Worm (Caenorhabditis elegans) whole organism, L3 larva: Measurements from ENCODE around the gene vhp-1.

Experiments
- R02D3.7 ChIP-seq: fragments of 150-350 bp; optimal IDR thresholded peaks from 2 replicates; lab custom pipeline; 2014; ENCODE audit warnings: missing biosample characterization, missing genetic modification characterization
- aly-2 ChIP-seq: fragments of 150-350 bp; optimal IDR thresholded peaks from 2 replicates; lab custom pipeline; 2014; ENCODE audit warnings: missing biosample characterization, missing genetic modification characterization
- ama-1 ChIP-seq: fragments of 150-350 bp; optimal IDR thresholded peaks from 2 replicates; lab custom pipeline; 2018
- ceh-16 ChIP-seq: sonication (generic microtip); optimal IDR thresholded peaks from 2 replicates; lab custom pipeline; 2017; ENCODE audit warnings: missing biosample characterization, missing genetic modification characterization
- ceh-28 ChIP-seq: fragments of 150-350 bp; optimal IDR thresholded peaks from 2 replicates; lab custom pipeline; 2014; ENCODE audit warnings: missing biosample characterization, missing genetic modification reagents, missing genetic modification characterization
- ceh-82 ChIP-seq: fragments of 150-350 bp; optimal IDR thresholded peaks from 2 replicates; lab custom pipeline; 2014; ENCODE audit warnings: missing biosample characterization, missing genetic modification characterization
- ceh-9 ChIP-seq: sonication (generic microtip); optimal IDR thresholded peaks from 2 replicates; lab custom pipeline; 2018; ENCODE audit warnings: missing biosample characterization, missing genetic modification characterization
- daf-12 ChIP-seq: fragments of 150-350 bp; optimal IDR thresholded peaks from 2 replicates; lab custom pipeline; 2014; ENCODE audit warnings: missing biosample characterization, missing genetic modification reagents, missing genetic modification characterization
- egl-27 ChIP-seq: sonication (generic microtip); optimal IDR thresholded peaks from 4 replicates; lab custom pipeline; 2017; ENCODE audit warnings: missing biosample characterization, missing genetic modification reagents, missing genetic modification characterization
- egl-5 ChIP-seq: fragments of 150-350 bp; optimal IDR thresholded peaks from 2 replicates; lab custom pipeline; 2017; ENCODE audit warnings: missing biosample characterization, missing genetic modification reagents, missing genetic modification characterization, inconsistent platforms
- elt-1 ChIP-seq: fragments of 150-350 bp; optimal IDR thresholded peaks from 2 replicates; lab custom pipeline; 2014; ENCODE audit warnings: missing biosample characterization, missing genetic modification characterization
- elt-2 ChIP-seq: sonication (generic microtip); optimal IDR thresholded peaks from 2 replicates; lab custom pipeline; 2016; ENCODE audit warnings: missing genetic modification reagents, mild to moderate bottlenecking, missing genetic modification characterization, missing compliant biosample characterization
- eor-1 ChIP-seq, 2 experiments: fragments of 150-350 bp; optimal IDR thresholded peaks; 2 replicates each; lab custom pipeline; 2014 to 2018; ENCODE audit warnings: missing biosample characterization in 2 of 2, missing genetic modification characterization in 2 of 2
- fkh-10 ChIP-seq: sonication (generic microtip); optimal IDR thresholded peaks from 2 replicates; lab custom pipeline; 2017; ENCODE audit warnings: missing biosample characterization, missing genetic modification reagents, missing genetic modification characterization
- fkh-2 ChIP-seq: fragments of 150-350 bp; optimal IDR thresholded peaks from 2 replicates; lab custom pipeline; 2014; ENCODE audit warnings: missing biosample characterization, missing genetic modification reagents, missing genetic modification characterization
- hmg-11 ChIP-seq: sonication (generic microtip); optimal IDR thresholded peaks from 2 replicates; lab custom pipeline; 2016; ENCODE audit warnings: missing genetic modification characterization, missing compliant biosample characterization
- jun-1 ChIP-seq: fragments of 150-350 bp; optimal IDR thresholded peaks from 2 replicates; lab custom pipeline; 2014; ENCODE audit warnings: missing biosample characterization, missing genetic modification reagents, missing genetic modification characterization
- lin-15B ChIP-seq: fragments of 150-350 bp; optimal IDR thresholded peaks from 2 replicates; lab custom pipeline; 2014; ENCODE audit warnings: missing biosample characterization, missing genetic modification characterization
- lin-39 ChIP-seq: fragments of 150-350 bp; optimal IDR thresholded peaks from 2 replicates; lab custom pipeline; 2018; ENCODE audit warnings: missing biosample characterization, missing genetic modification reagents, missing genetic modification characterization
- mdl-1 ChIP-seq: fragments of 150-350 bp; optimal IDR thresholded peaks from 2 replicates; lab custom pipeline; 2014; ENCODE audit warnings: missing biosample characterization, missing genetic modification characterization
- nfya-1 ChIP-seq: sonication (generic microtip); optimal IDR thresholded peaks from 2 replicates; lab custom pipeline; 2017; ENCODE audit warnings: missing genetic modification characterization, mild to moderate bottlenecking, missing compliant biosample characterization, antibody characterized with exemption, moderate library complexity; ENCODE audit not compliant: insufficient read depth
- nhr-12 ChIP-seq: fragments of 150-350 bp; optimal IDR thresholded peaks from 2 replicates; lab custom pipeline; 2014; ENCODE audit warnings: missing biosample characterization, missing genetic modification characterization
- nhr-23 ChIP-seq: fragments of 150-350 bp; optimal IDR thresholded peaks from 2 replicates; lab custom pipeline; 2014; ENCODE audit warnings: missing biosample characterization, missing genetic modification reagents, missing genetic modification characterization
- nhr-237 ChIP-seq: fragments of 150-350 bp; optimal IDR thresholded peaks from 2 replicates; lab custom pipeline; 2014; ENCODE audit warnings: missing biosample characterization, missing genetic modification characterization
- nhr-25 ChIP-seq: sonication (generic microtip); optimal IDR thresholded peaks from 2 replicates; lab custom pipeline; 2017; ENCODE audit warnings: missing biosample characterization, missing genetic modification characterization
- nhr-43 ChIP-seq: sonication (generic microtip); optimal IDR thresholded peaks from 2 replicates; lab custom pipeline; 2016; ENCODE audit warnings: mild to moderate bottlenecking, missing genetic modification characterization, missing compliant biosample characterization; ENCODE audit not compliant: poor library complexity, severe bottlenecking
- nhr-67 ChIP-seq: fragments of 150-350 bp; optimal IDR thresholded peaks from 2 replicates; lab custom pipeline; 2014; ENCODE audit warnings: missing biosample characterization, missing genetic modification characterization
- nhr-76 ChIP-seq: fragments of 150-350 bp; sonication (generic microtip); optimal IDR thresholded peaks from 5 replicates; lab custom pipeline; 2014; ENCODE audit warnings: missing biosample characterization, missing genetic modification characterization
- nhr-77 ChIP-seq: fragments of 150-350 bp; optimal IDR thresholded peaks from 2 replicates; lab custom pipeline; 2014; ENCODE audit warnings: missing biosample characterization, missing genetic modification characterization
- pha-4 ChIP-seq: fragments of 150-350 bp; optimal IDR thresholded peaks from 2 replicates; lab custom pipeline; 2014; ENCODE audit warnings: missing biosample characterization, missing genetic modification reagents, missing genetic modification characterization
- pqm-1 ChIP-seq: fragments of 150-350 bp; optimal IDR thresholded peaks from 2 replicates; lab custom pipeline; 2017; ENCODE audit warnings: missing biosample characterization, missing genetic modification characterization, inconsistent platforms
- sea-2 ChIP-seq: fragments of 150-350 bp; sonication (generic microtip); optimal IDR thresholded peaks from 4 replicates; lab custom pipeline; 2014; ENCODE audit warnings: missing biosample characterization, missing genetic modification reagents, missing genetic modification characterization
- snpc-4 ChIP-seq: fragments of 150-350 bp; optimal IDR thresholded peaks from 2 replicates; lab custom pipeline; 2014; ENCODE audit warnings: missing biosample characterization, missing genetic modification characterization
- tbx-2 ChIP-seq: sonication (generic microtip); optimal IDR thresholded peaks from 2 replicates; lab custom pipeline; 2016; ENCODE audit warnings: mild to moderate bottlenecking, missing genetic modification characterization, missing compliant biosample characterization
- unc-39 ChIP-seq: sonication (generic microtip); optimal IDR thresholded peaks from 4 replicates; lab custom pipeline; 2017; ENCODE audit warnings: missing biosample characterization, missing genetic modification characterization
- unc-62 ChIP-seq: fragments of 150-350 bp; sonication (generic microtip); optimal IDR thresholded peaks from 4 replicates; lab custom pipeline; 2014; ENCODE audit warnings: missing biosample characterization, missing genetic modification reagents, missing genetic modification characterization
- ztf-11 ChIP-seq: fragments of 150-350 bp; optimal IDR thresholded peaks from 2 replicates; lab custom pipeline; 2014; ENCODE audit warnings: missing biosample characterization, missing genetic modification characterization
- ztf-4 ChIP-seq: fragments of 150-350 bp; optimal IDR thresholded peaks from 2 replicates; lab custom pipeline; 2014; ENCODE audit warnings: missing biosample characterization, missing genetic modification characterization

The vhp-1 gene

ce11 chrII:5293287-5293850 is 29.7 kb upstream of the vhp-1 start, which contains the start of gene ZK622.1:
Gene ZK622.1, plus strand, starts transcription at chrII:5293800.
- TF ChIP-seq snpc-4 (tag; lab: Kevin White, UChicago) (no peak), nhr-67 (tag; lab: Kevin White, UChicago) (no peak), hmg-11 (peak; percentile 52), egl-27 (tag; lab: Kevin White, UChicago) (no peak), nhr-23 (tag; lab: Kevin White, UChicago) (no peak), eor-1 (tag; optimal IDR thresholded peaks at IDR 0.05; lab: Kevin White, UChicago) (no peak), R02D3.7 (tag; lab: Kevin White, UChicago) (no peak), unc-62 (GFP tag; lab: Kevin White, UChicago) (no peak), pha-4 (tag; lab: Kevin White, UChicago) (peak; percentile 33), lin-39 (tag; lab: Kevin White, UChicago) (peak; percentile 42), aly-2 (tag; lab: Kevin White, UChicago) (no peak), egl-5 (tag; lab: Kevin White, UChicago) (peak; percentile 15), nfya-1 (peak; percentile 21), nhr-43 (tag; lab: Kevin White, UChicago) (peak; percentile 43), nhr-12 (no peak)

ce11 chrII:5297718-5298117 is 25.4 kb upstream of the vhp-1 start:
- TF ChIP-seq elt-1, result peak; percentile 71
- TF ChIP-seq unc-62 (GFP tag; lab: Kevin White, UChicago), result no peak
- peak; percentile 4 for TF ChIP-seq nhr-25 (tag; lab: Kevin White, UChicago)
- TF ChIP-seq fkh-10 (GFP tag; lab: Kevin White, UChicago), result no peak

- TF ChIP-seq ztf-11 (no peak), fkh-2 (no peak), unc-62 (GFP tag; lab: Kevin White, UChicago) (no peak), nhr-23 (tag; lab: Kevin White, UChicago) (no peak), tbx-2 (tag; lab: Kevin White, UChicago) (no peak), elt-1 (no peak), ceh-9 (tag; lab: Kevin White, UChicago) (no peak), eor-1 (tag; optimal IDR thresholded peaks at IDR 0.05; lab: Kevin White, UChicago) (no peak), ztf-4 (tag; lab: Kevin White, UChicago) (no peak), unc-39 (tag; lab: Kevin White, UChicago) (no peak), egl-27 (tag; lab: Kevin White, UChicago) (no peak), nhr-77 (tag; lab: Kevin White, UChicago) (no peak), nhr-237 (tag; lab: Kevin White, UChicago) (no peak), nhr-12 (no peak), aly-2 (tag; lab: Kevin White, UChicago) (no peak), nhr-25 (tag; lab: Kevin White, UChicago) (no peak), ceh-82 (tag; lab: Kevin White, UChicago) (no peak), nfya-1 (no peak), jun-1 (tag; lab: Kevin White, UChicago) (no peak)
Observed at ce11 chrII:5301810-5302209, 21.3 kb upstream of the vhp-1 start.

DNA sequence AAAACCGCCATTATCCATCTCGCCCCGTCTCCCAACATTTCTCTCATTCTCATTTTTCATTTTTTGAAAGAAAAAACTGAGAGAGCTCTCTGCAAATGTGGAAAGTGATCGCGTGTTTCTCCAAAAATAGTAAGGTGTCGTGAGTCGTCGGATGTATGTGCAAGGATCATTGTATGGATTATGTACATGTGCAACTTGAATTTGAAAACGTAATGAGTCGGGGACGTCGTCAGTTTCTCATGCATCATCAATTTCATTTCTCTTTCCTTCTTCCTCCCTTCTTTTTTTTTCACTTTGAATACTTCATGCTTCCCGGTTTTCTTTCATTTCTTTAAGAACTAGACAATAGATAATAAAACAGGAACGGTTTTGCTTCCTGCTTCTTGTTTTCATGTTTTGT is 18.0 kb upstream of the vhp-1 start:
- peak; percentile 22 for TF ChIP-seq lin-39 (tag; lab: Kevin White, UChicago)
- no peak for TF ChIP-seq ceh-28 (tag; lab: Kevin White, UChicago)
- peak; percentile 86 for TF ChIP-seq egl-5 (tag; lab: Kevin White, UChicago)
- no peak for TF ChIP-seq egl-27 (tag; lab: Kevin White, UChicago)

DNA sequence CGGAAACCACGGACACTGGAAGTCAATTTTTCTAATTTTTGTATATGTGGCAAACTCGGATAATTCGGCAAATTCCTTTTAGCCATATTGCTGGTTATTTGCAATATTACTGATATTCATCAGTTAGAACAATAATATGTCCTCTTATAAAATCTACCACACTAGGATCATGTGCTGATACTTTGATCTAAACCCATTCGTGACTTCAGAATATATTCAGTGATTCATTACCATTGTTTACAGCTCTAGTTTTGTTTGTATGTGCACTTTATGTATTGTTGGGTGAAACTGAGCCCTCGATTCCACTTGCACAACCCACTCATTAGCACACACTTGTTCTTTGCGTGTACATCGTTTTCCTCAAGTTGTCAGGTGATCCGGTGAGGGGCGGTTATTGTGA is 16.9 kb upstream of the vhp-1 start:
- peak; percentile 55 for TF ChIP-seq pha-4 (tag; lab: Kevin White, UChicago)
- TF ChIP-seq R02D3.7 (tag; lab: Kevin White, UChicago), result no peak
- no peak for TF ChIP-seq lin-15B (tag; lab: Kevin White, UChicago)
- TF ChIP-seq unc-39 (tag; lab: Kevin White, UChicago), result no peak
- TF ChIP-seq ceh-16 (tag; lab: Kevin White, UChicago), result no peak

- TF ChIP-seq unc-39 (tag; lab: Kevin White, UChicago) (no peak), nhr-76 (tag; lab: Kevin White, UChicago) (no peak), elt-2 (tag; lab: Kevin White, UChicago) (peak; percentile 90), ceh-9 (tag; lab: Kevin White, UChicago) (no peak), jun-1 (tag; lab: Kevin White, UChicago) (no peak), ceh-82 (tag; lab: Kevin White, UChicago) (no peak), pqm-1 (tag; lab: Kevin White, UChicago) (peak; percentile 84), ama-1 (no peak), sea-2 (GFP tag; lab: Kevin White, UChicago) (no peak), fkh-10 (GFP tag; lab: Kevin White, UChicago) (no peak), ceh-28 (tag; lab: Kevin White, UChicago) (no peak), mdl-1 (tag; lab: Kevin White, UChicago) (no peak), ceh-16 (tag; lab: Kevin White, UChicago) (no peak), ztf-11 (no peak), unc-62 (GFP tag; lab: Kevin White, UChicago) (no peak), pha-4 (tag; lab: Kevin White, UChicago) (no peak), daf-12 (tag; lab: Kevin White, UChicago) (no peak)
Observed at ce11 chrII:5307203-5307602, 15.9 kb upstream of the vhp-1 start.
